Fruit fly (Drosophila melanogaster) whole organism, embryonic: Measurements from ENCODE around the gene CG6178.

Source experiments
- ATbp ChIP-seq: fragments of 200-800 bp; sonication (Bioruptor generic); optimal IDR thresholded peaks from 2 replicates; lab custom pipeline; 2017; ENCODE audit warnings: missing biosample characterization, mild to moderate bottlenecking, missing genetic modification characterization, missing genetic modification reagents
- Awh ChIP-seq: fragments of 200-800 bp; sonication (Bioruptor generic); IDR thresholded peaks from 2 replicates; pipeline ENCODE4, ENCODE4 v1.3.6; 2022; ENCODE audit warnings: missing biosample characterization, missing genetic modification characterization
- CG10979 ChIP-seq: fragments of 200-800 bp; sonication (Bioruptor generic); optimal IDR thresholded peaks from 2 replicates; lab custom pipeline; 2018; ENCODE audit warnings: missing biosample characterization, mild to moderate bottlenecking, missing genetic modification characterization, moderate library complexity
- CG11247 ChIP-seq: fragments of 200-800 bp; sonication (Bioruptor generic); IDR thresholded peaks from 2 replicates; pipeline ENCODE4 v1.3.6; 2022; ENCODE audit warnings: missing biosample characterization, missing genetic modification characterization
- CG12104 ChIP-seq: fragments of 200-800 bp; sonication (Bioruptor generic); optimal IDR thresholded peaks from 3 replicates; lab custom pipeline; 2016; ENCODE audit warnings: missing biosample characterization, missing genetic modification characterization
- CG12155 ChIP-seq: fragments of 200-800 bp; sonication (Bioruptor generic); optimal IDR thresholded peaks from 3 replicates; lab custom pipeline; 2016; ENCODE audit warnings: missing biosample characterization, missing genetic modification characterization
- CG13624 ChIP-seq: fragments of 200-800 bp; sonication (Bioruptor generic); optimal IDR thresholded peaks from 2 replicates; lab custom pipeline; 2016; ENCODE audit warnings: missing biosample characterization, missing genetic modification characterization
- CG13775 ChIP-seq: fragments of 200-800 bp; sonication (Bioruptor generic); optimal IDR thresholded peaks from 3 replicates; lab custom pipeline; 2017; ENCODE audit warnings: missing biosample characterization, mild to moderate bottlenecking, missing genetic modification characterization
- CG14965 ChIP-seq: fragments of 200-800 bp; sonication (Bioruptor generic); optimal IDR thresholded peaks from 2 replicates; lab custom pipeline; 2016; ENCODE audit warnings: missing biosample characterization, missing genetic modification characterization, borderline replicate concordance
- CG15269 ChIP-seq: fragments of 200-800 bp; sonication (Bioruptor generic); optimal IDR thresholded peaks from 2 replicates; lab custom pipeline; 2018; ENCODE audit warnings: missing biosample characterization, mild to moderate bottlenecking, missing genetic modification characterization, moderate library complexity
- CG1647 ChIP-seq: fragments of 200-800 bp; sonication (Bioruptor generic); optimal IDR thresholded peaks from 3 replicates; lab custom pipeline; 2016; ENCODE audit warnings: missing biosample characterization, missing genetic modification characterization
- CG16813 ChIP-seq: fragments of 200-800 bp; sonication (Bioruptor generic); IDR thresholded peaks from 3 replicates; pipeline ENCODE4 v1.3.6; 2022; ENCODE audit warnings: missing biosample characterization, missing genetic modification characterization; ENCODE audit not compliant: partially characterized antibody
- CG17912 ChIP-seq: fragments of 200-800 bp; sonication (Bioruptor generic); optimal IDR thresholded peaks from 2 replicates; lab custom pipeline; 2018; ENCODE audit warnings: missing biosample characterization, mild to moderate bottlenecking, missing genetic modification characterization
- CG3995 ChIP-seq: fragments of 200-800 bp; sonication (Bioruptor generic); optimal IDR thresholded peaks from 3 replicates; lab custom pipeline; 2016; ENCODE audit warnings: missing biosample characterization, missing genetic modification characterization
- CG4282 ChIP-seq: fragments of 200-800 bp; sonication (Bioruptor generic); optimal IDR thresholded peaks from 2 replicates; lab custom pipeline; 2016; ENCODE audit warnings: missing biosample characterization, missing genetic modification characterization
- CG4424 ChIP-seq: fragments of 200-800 bp; sonication (Bioruptor generic); optimal IDR thresholded peaks from 3 replicates; lab custom pipeline; 2016; ENCODE audit warnings: missing biosample characterization, missing genetic modification characterization
- CG6654 ChIP-seq: fragments of 200-800 bp; sonication (Bioruptor generic); optimal IDR thresholded peaks from 2 replicates; lab custom pipeline; 2017; ENCODE audit warnings: missing biosample characterization, mild to moderate bottlenecking, missing genetic modification characterization
- CG6854 ChIP-seq: fragments of 200-800 bp; sonication (Bioruptor generic); optimal IDR thresholded peaks from 3 replicates; lab custom pipeline; 2017; ENCODE audit warnings: missing biosample characterization, mild to moderate bottlenecking, missing genetic modification characterization
- CG8924 ChIP-seq: fragments of 200-800 bp; optimal IDR thresholded peaks from 3 replicates; lab custom pipeline; 2019; ENCODE audit warnings: missing biosample characterization, mild to moderate bottlenecking, missing genetic modification characterization, moderate library complexity
- CG8944 ChIP-seq: fragments of 200-800 bp; sonication (Bioruptor generic); optimal IDR thresholded peaks from 3 replicates; lab custom pipeline; 2016; ENCODE audit warnings: missing biosample characterization, missing genetic modification characterization
- Dfd ChIP-seq, 2 experiments: fragments of >200 bp; optimal IDR thresholded peaks; 2 replicates each; lab custom pipeline; 2017; ENCODE audit warnings: missing biosample characterization in 2 of 2, missing genetic modification characterization in 2 of 2
- Dip2 ChIP-seq: fragments of 200-800 bp; sonication (Bioruptor generic); IDR thresholded peaks from 2 replicates; pipeline ENCODE4 v1.3.6; 2022; ENCODE audit warnings: missing biosample characterization, missing genetic modification characterization
- E2f1 ChIP-seq: fragments of 200-800 bp; sonication (Bioruptor generic); IDR thresholded peaks from 2 replicates; pipeline ENCODE4 v1.3.6; 2022; ENCODE audit warnings: missing biosample characterization, missing genetic modification characterization
- Fer3 ChIP-seq: fragments of 200-800 bp; sonication (Bioruptor generic); optimal IDR thresholded peaks from 2 replicates; lab custom pipeline; 2018; ENCODE audit warnings: missing biosample characterization, mild to moderate bottlenecking, missing genetic modification characterization, moderate library complexity
- Gsc ChIP-seq: fragments of 200-800 bp; sonication (Bioruptor generic); IDR thresholded peaks from 2 replicates; pipeline ENCODE4 v1.3.6; 2022; ENCODE audit warnings: missing biosample characterization, missing genetic modification characterization
- Gug ChIP-seq: fragments of 200-800 bp; sonication (Bioruptor generic); IDR thresholded peaks from 4 replicates; pipeline ENCODE4 v1.3.6; 2022; ENCODE audit warnings: missing biosample characterization, missing genetic modification characterization
- HmgZ ChIP-seq: fragments of 200-800 bp; sonication (Bioruptor generic); optimal IDR thresholded peaks from 2 replicates; lab custom pipeline; 2018; ENCODE audit warnings: missing biosample characterization, mild to moderate bottlenecking, missing genetic modification characterization
- Hmx ChIP-seq: fragments of 200-800 bp; sonication (Bioruptor generic); optimal IDR thresholded peaks from 2 replicates; lab custom pipeline; 2016; ENCODE audit warnings: missing biosample characterization, missing genetic modification characterization
- MESR4 ChIP-seq: fragments of 200-800 bp; sonication (Bioruptor generic); optimal IDR thresholded peaks from 2 replicates; lab custom pipeline; 2018; ENCODE audit warnings: missing biosample characterization, mild to moderate bottlenecking, missing genetic modification characterization, moderate library complexity
- NFAT ChIP-seq: fragments of 200-800 bp; sonication (Bioruptor generic); IDR thresholded peaks from 2 replicates; pipeline ENCODE4 v1.3.6; 2022; ENCODE audit warnings: missing biosample characterization, missing genetic modification characterization
- NfI ChIP-seq: fragments of 200-800 bp; sonication (Bioruptor generic); optimal IDR thresholded peaks from 3 replicates; lab custom pipeline; 2018; ENCODE audit warnings: missing biosample characterization, mild to moderate bottlenecking, missing genetic modification characterization, moderate library complexity
- Oli ChIP-seq: fragments of 200-800 bp; sonication (Bioruptor generic); optimal IDR thresholded peaks from 2 replicates; lab custom pipeline; 2018; ENCODE audit warnings: missing biosample characterization, mild to moderate bottlenecking, missing genetic modification characterization, moderate library complexity
- Ssrp ChIP-seq: fragments of 200-800 bp; sonication (Bioruptor generic); optimal IDR thresholded peaks from 2 replicates; lab custom pipeline; 2018; ENCODE audit warnings: missing biosample characterization, mild to moderate bottlenecking, missing genetic modification characterization, moderate library complexity
- amos ChIP-seq: fragments of 200-800 bp; sonication (Bioruptor generic); IDR thresholded peaks from 2 replicates; pipeline ENCODE4 v1.3.6; 2022; ENCODE audit warnings: missing biosample characterization, missing genetic modification characterization; ENCODE audit not compliant: partially characterized antibody
- ato ChIP-seq: fragments of 200-800 bp; sonication (Bioruptor generic); IDR thresholded peaks from 2 replicates; pipeline ENCODE4 v1.3.6; 2022; ENCODE audit warnings: missing biosample characterization, missing genetic modification characterization; ENCODE audit not compliant: partially characterized antibody
- bowl ChIP-seq: fragments of 200-800 bp; sonication (Bioruptor generic); IDR thresholded peaks from 2 replicates; pipeline ENCODE4 v1.3.6; 2022; ENCODE audit warnings: missing biosample characterization, missing genetic modification characterization
- bsh ChIP-seq, 2 experiments: fragments of 200-800 bp; sonication (Bioruptor generic); optimal IDR thresholded peaks; 2 replicates each; lab custom pipeline; 2017 to 2018; ENCODE audit warnings: mild to moderate bottlenecking in 2 of 2, missing biosample characterization in 2 of 2, missing genetic modification characterization in 2 of 2, moderate library complexity in 1 of 2
- crol ChIP-seq: fragments of 200-800 bp; sonication (Bioruptor generic); IDR thresholded peaks from 2 replicates; pipeline ENCODE4 v1.3.6; 2022; ENCODE audit warnings: missing biosample characterization, missing genetic modification characterization
- dati ChIP-seq: fragments of 200-800 bp; sonication (Bioruptor generic); IDR thresholded peaks from 2 replicates; pipeline ENCODE4 v1.3.6; 2022; ENCODE audit warnings: missing biosample characterization, missing genetic modification characterization
- en ChIP-seq: fragments of 200-800 bp; sonication (Bioruptor generic); optimal IDR thresholded peaks from 2 replicates; lab custom pipeline; 2016; ENCODE audit warnings: missing biosample characterization, missing genetic modification characterization
- hbn ChIP-seq: fragments of 200-800 bp; sonication (Bioruptor generic); IDR thresholded peaks from 2 replicates; pipeline ENCODE4 v1.3.6; 2022; ENCODE audit warnings: missing biosample characterization, missing genetic modification characterization; ENCODE audit not compliant: partially characterized antibody
- her ChIP-seq: fragments of 200-800 bp; sonication (Bioruptor generic); optimal IDR thresholded peaks from 2 replicates; lab custom pipeline; 2016; ENCODE audit warnings: missing biosample characterization, missing genetic modification characterization
- org-1 ChIP-seq: fragments of 200-800 bp; sonication (Bioruptor generic); optimal IDR thresholded peaks from 2 replicates; lab custom pipeline; 2017; ENCODE audit warnings: missing biosample characterization, missing genetic modification characterization
- run ChIP-seq: fragments of 200-800 bp; sonication (Bioruptor generic); optimal IDR thresholded peaks from 3 replicates; lab custom pipeline; 2018; ENCODE audit warnings: missing biosample characterization, mild to moderate bottlenecking, missing genetic modification characterization
- salm ChIP-seq: fragments of 200-800 bp; sonication (Bioruptor generic); optimal IDR thresholded peaks from 2 replicates; lab custom pipeline; 2018; ENCODE audit warnings: missing biosample characterization, mild to moderate bottlenecking, missing genetic modification characterization
- sens-2 ChIP-seq: fragments of 200-800 bp; sonication (Bioruptor generic); IDR thresholded peaks from 2 replicates; pipeline ENCODE4 v1.3.6; 2022; ENCODE audit warnings: missing biosample characterization, missing genetic modification characterization
- sob ChIP-seq: fragments of 200-800 bp; sonication (Bioruptor generic); IDR thresholded peaks from 2 replicates; pipeline ENCODE4 v1.3.6; 2022; ENCODE audit warnings: missing biosample characterization, missing genetic modification characterization
- tgo ChIP-seq: fragments of 200-800 bp; sonication (Bioruptor generic); IDR thresholded peaks from 3 replicates; pipeline ENCODE4 v1.3.6; 2022; ENCODE audit warnings: missing biosample characterization, missing genetic modification characterization
- tin ChIP-seq: fragments of 200-800 bp; sonication (Bioruptor generic); optimal IDR thresholded peaks from 3 replicates; lab custom pipeline; 2016; ENCODE audit warnings: missing biosample characterization, missing genetic modification characterization
- trh ChIP-seq: fragments of 200-800 bp; sonication (Bioruptor generic); optimal IDR thresholded peaks from 2 replicates; lab custom pipeline; 2016; ENCODE audit warnings: missing biosample characterization, missing genetic modification characterization

The CG6178 gene

dm6 chr3R:24193373-24193879, 41.3 kb downstream of the CG6178 start, which contains the start of the genes SMC6 and CG6204 (continued):
- TF ChIP-seq CG14965: no peak
- peak; percentile 95 for TF ChIP-seq CG8924
- peak; percentile 93 for TF ChIP-seq CG13775 (GFP tag; lab: Kevin White, UChicago)
- no peak; the same call in 1 of the 2 replicates for TF ChIP-seq crol (GFP tag; lab: Robert Waterston, UW)
- peak; percentile 88 for TF ChIP-seq org-1 (GFP tag; lab: Kevin White, UChicago)
- TF ChIP-seq trh: peak; percentile 78
- TF ChIP-seq CG6654 (GFP tag; lab: Kevin White, UChicago): peak; percentile 66
- peak; percentile 92 for TF ChIP-seq salm
- TF ChIP-seq CG16813 (GFP tag; lab: Robert Waterston, UW): peak; percentile 33; the same call in 1 of the 3 replicates
- TF ChIP-seq CG12155 (GFP tag; lab: Kevin White, UChicago): peak; percentile 92
- TF ChIP-seq Fer3 (tag; lab: Kevin White, UChicago): peak; percentile 97
- peak; percentile 13 for TF ChIP-seq CG4282 (GFP tag; lab: Kevin White, UChicago)
- peak; percentile 90 for TF ChIP-seq ATbp
- no peak for TF ChIP-seq Dfd (GFP tag; optimal IDR thresholded peaks at IDR 0.05; lab: Kevin White, UChicago)
- TF ChIP-seq CG12104 (GFP tag; lab: Kevin White, UChicago): peak; percentile 83
- TF ChIP-seq Gsc: peak; percentile 80
- TF ChIP-seq ato (GFP tag; lab: Robert Waterston, UW): no peak
- TF ChIP-seq bsh (GFP tag; optimal IDR thresholded peaks at IDR 0.05; lab: Kevin White, UChicago): peak; percentile 72 to 94
- TF ChIP-seq CG10979 (tag; lab: Kevin White, UChicago): peak; percentile 92
- TF ChIP-seq Oli (tag; lab: Kevin White, UChicago): peak; percentile 96
- TF ChIP-seq CG6854 (GFP tag; lab: Kevin White, UChicago): peak; percentile 82
- peak; percentile 92 for TF ChIP-seq run
- peak; percentile 95 for TF ChIP-seq CG13624
- TF ChIP-seq tgo (GFP tag; lab: Robert Waterston, UW): peak; percentile 95
- TF ChIP-seq CG11247 (GFP tag; lab: Robert Waterston, UW): peak; percentile 94
- peak; percentile 85 for TF ChIP-seq sens-2 (GFP tag; lab: Robert Waterston, UW)
- peak; percentile 82 for TF ChIP-seq CG17912 (GFP tag; lab: Kevin White, UChicago)
- TF ChIP-seq Gug (GFP tag; lab: Robert Waterston, UW): peak; percentile 92
- peak; percentile 60; the same call in 1 of the 2 replicates for TF ChIP-seq amos (GFP tag; lab: Robert Waterston, UW)
- TF ChIP-seq sob (GFP tag; lab: Robert Waterston, UW): peak; percentile 95
- peak; percentile 91 for TF ChIP-seq tin (GFP tag; lab: Kevin White, UChicago)
- peak; percentile 86 for TF ChIP-seq Hmx (GFP tag; lab: Kevin White, UChicago)
- TF ChIP-seq HmgZ (tag; lab: Kevin White, UChicago): peak; percentile 96
- peak; percentile 57 for TF ChIP-seq Dip2 (GFP tag; lab: Robert Waterston, UW)
- TF ChIP-seq CG8944 (GFP tag; lab: Kevin White, UChicago): peak; percentile 70
- peak; percentile 89 for TF ChIP-seq CG4424
- TF ChIP-seq dati (GFP tag; lab: Robert Waterston, UW): peak; percentile 78
- TF ChIP-seq her (GFP tag; lab: Kevin White, UChicago): peak; percentile 44
- no peak; the same call in 1 of the 2 replicates for TF ChIP-seq hbn (GFP tag; lab: Robert Waterston, UW)
- peak; percentile 95 for TF ChIP-seq E2f1 (GFP tag; lab: Robert Waterston, UW)
- TF ChIP-seq CG15269 (tag; lab: Kevin White, UChicago): peak; percentile 96
- peak; percentile 91 for TF ChIP-seq NFAT (GFP tag; lab: Robert Waterston, UW)
- TF ChIP-seq CG3995 (GFP tag; lab: Kevin White, UChicago): peak; percentile 79
- TF ChIP-seq Ssrp: peak; percentile 92
- peak; percentile 63 for TF ChIP-seq CG1647 (GFP tag; lab: Kevin White, UChicago)
- peak; percentile 93 for TF ChIP-seq Awh (GFP tag; lab: Robert Waterston, UW)
- TF ChIP-seq en: peak; percentile 46
- peak; percentile 83 for TF ChIP-seq bowl (GFP tag; lab: Robert Waterston, UW)
- TF ChIP-seq NfI (GFP tag; lab: Kevin White, UChicago): peak; percentile 93
- no peak for TF ChIP-seq MESR4 (GFP tag; lab: Kevin White, UChicago)
